Fruit fly (Drosophila melanogaster): Measurements from ENCODE around the gene PGRP-LE.

- TF ChIP-seq h (GFP tag; optimal IDR thresholded peaks at IDR 0.05) (no peak), Hr78 (GFP tag; optimal IDR thresholded peaks at IDR 0.05) (no peak), Dfd (GFP tag; optimal IDR thresholded peaks at IDR 0.05) (no peak), psq (GFP tag; optimal IDR thresholded peaks at IDR 0.05) (no peak), lola (GFP tag; optimal IDR thresholded peaks at IDR 0.05) (no peak), brk (GFP tag; optimal IDR thresholded peaks at IDR 0.05) (no peak), CG9705 (GFP tag; optimal IDR thresholded peaks at IDR 0.05) (no peak), GATAd (GFP tag; optimal IDR thresholded peaks at IDR 0.05) (no peak), Jra (GFP tag; optimal IDR thresholded peaks at IDR 0.05) (no peak), Hnf4 (GFP tag; optimal IDR thresholded peaks at IDR 0.05) (no peak), sv (GFP tag; optimal IDR thresholded peaks at IDR 0.05) (no peak), fru (GFP tag; optimal IDR thresholded peaks at IDR 0.05) (no peak)
Observed at dm6 chrX:15759752-15760446, 43.8 kb downstream of the PGRP-LE start.
